Fruit fly (Drosophila melanogaster): ENCODE data around the gene Sf3b6.
"Not testable (repeated sequence)": the region's sequence is repeated elsewhere in the genome, so short reads cannot be mapped to it uniquely, and the experiment has no call there.

Sf3b6 gene

DNA sequence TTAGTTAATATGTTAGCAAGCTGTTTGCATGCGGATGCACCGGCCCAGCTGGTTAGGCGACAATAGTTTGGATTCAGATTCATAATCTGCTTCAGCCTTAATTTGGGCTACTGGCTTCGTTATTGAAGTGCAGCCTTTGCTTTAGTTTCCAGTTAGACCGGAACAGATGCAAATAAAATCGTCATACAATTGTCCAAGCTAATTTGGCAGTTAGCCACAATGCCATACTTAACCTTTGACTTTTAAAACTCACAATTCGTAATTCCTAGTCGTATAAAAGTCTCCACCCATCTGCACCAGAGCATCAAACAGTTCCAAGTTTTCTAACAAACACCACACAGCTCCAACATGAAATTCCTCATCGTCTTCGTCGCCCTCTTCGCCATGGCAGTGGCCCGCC, 46.6 kb downstream of the Sf3b6 start, which contains the start of gene Lcp65Ab2:
Lcp65Ab2 (plus strand) TSS at position 301 of the 400 bp plus-strand sequence.
- not testable (repeated sequence) for TF ChIP-seq CG17801 (GFP tag; optimal IDR thresholded peaks at IDR 0.05; ENCODE audit: partially characterized antibody)

- TF ChIP-seq CG17801 (GFP tag; optimal IDR thresholded peaks at IDR 0.05; ENCODE audit: partially characterized antibody), result no peak
Observed at dm6 chr3L:6144769-6145220, 48.2 kb downstream of the Sf3b6 start, which contains the start of gene Lcp65Ac. TSS of gene Lcp65Ac (plus strand) at chr3L:6144819.

dm6 chr3L:6143188-6143755, 49.7 kb downstream of the Sf3b6 start, which contains the start of gene Lcp65Ad:
TSS of gene Lcp65Ad (plus strand) at chr3L:6143395.
- TF ChIP-seq CG17801 (GFP tag; optimal IDR thresholded peaks at IDR 0.05; ENCODE audit: partially characterized antibody), result no peak

DNA sequence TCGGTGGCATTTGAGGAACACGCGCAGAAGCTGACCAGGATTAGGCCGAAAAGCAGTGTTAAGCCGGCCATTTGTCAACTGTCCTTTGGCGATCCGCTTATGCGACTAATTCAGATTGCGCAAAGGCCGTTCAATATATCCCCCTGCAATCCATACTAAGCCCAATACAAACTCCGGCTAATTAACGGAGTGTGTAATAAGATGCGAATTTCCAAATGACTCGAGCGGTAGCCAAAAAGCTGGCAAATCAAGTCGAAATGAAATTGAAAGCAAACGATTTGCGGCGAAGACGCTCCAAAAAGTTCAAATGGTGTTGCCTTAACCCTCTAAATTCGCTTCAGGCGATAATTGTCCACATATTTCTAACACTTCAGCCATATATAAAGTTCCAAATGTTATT, 50.7 kb downstream of the Sf3b6 start, which contains the start of gene Cpr65Aw:
Cpr65Aw (minus strand) TSS at position 101 of the 400 bp plus-strand sequence.
- TF ChIP-seq CG17801 (GFP tag; optimal IDR thresholded peaks at IDR 0.05; ENCODE audit: partially characterized antibody), result no peak
